Fruit fly (Drosophila melanogaster) whole organism, embryonic: Measurements from ENCODE around the gene CG2444.

Experiments
- ATbp ChIP-seq: fragments of 200-800 bp; sonication (Bioruptor generic); optimal IDR thresholded peaks from 2 replicates; lab custom pipeline; 2017; ENCODE audit warnings: missing biosample characterization, mild to moderate bottlenecking, missing genetic modification characterization, missing genetic modification reagents
- CG10431 ChIP-seq: fragments of 200-800 bp; sonication (Bioruptor generic); optimal IDR thresholded peaks from 3 replicates; lab custom pipeline; 2018; ENCODE audit warnings: missing biosample characterization, mild to moderate bottlenecking, missing genetic modification characterization
- CG10462 ChIP-seq: fragments of 200-800 bp; sonication (Bioruptor generic); optimal IDR thresholded peaks from 2 replicates; lab custom pipeline; 2016; ENCODE audit warnings: missing biosample characterization, missing genetic modification characterization
- CG11560 ChIP-seq: fragments of 200-800 bp; sonication (Bioruptor generic); IDR thresholded peaks from 3 replicates; pipeline ENCODE4 v1.3.6; 2022; ENCODE audit warnings: missing biosample characterization, missing genetic modification characterization
- CG12071 ChIP-seq: fragments of 200-800 bp; sonication (Bioruptor generic); optimal IDR thresholded peaks from 3 replicates; lab custom pipeline; 2018; ENCODE audit warnings: missing biosample characterization, mild to moderate bottlenecking, missing genetic modification characterization
- CG12391 ChIP-seq: fragments of 200-800 bp; sonication (Bioruptor generic); optimal IDR thresholded peaks from 3 replicates; lab custom pipeline; 2018; ENCODE audit warnings: missing biosample characterization, mild to moderate bottlenecking, missing genetic modification characterization, moderate library complexity
- CG13775 ChIP-seq: fragments of 200-800 bp; sonication (Bioruptor generic); optimal IDR thresholded peaks from 3 replicates; lab custom pipeline; 2017; ENCODE audit warnings: missing biosample characterization, mild to moderate bottlenecking, missing genetic modification characterization
- CG15479 ChIP-seq: fragments of 200-800 bp; sonication (Bioruptor generic); optimal IDR thresholded peaks from 3 replicates; lab custom pipeline; 2019; ENCODE audit warnings: missing biosample characterization, mild to moderate bottlenecking, missing genetic modification characterization, moderate library complexity
- CG17328 ChIP-seq: fragments of 200-800 bp; sonication (Bioruptor generic); IDR thresholded peaks from 2 replicates; pipeline ENCODE4 v1.3.6; 2022; ENCODE audit warnings: missing biosample characterization, missing genetic modification characterization
- CG17361 ChIP-seq: fragments of 200-800 bp; sonication (Bioruptor generic); IDR thresholded peaks from 3 replicates; pipeline ENCODE4 v1.3.6; 2022; ENCODE audit warnings: missing biosample characterization, missing genetic modification characterization
- CG17385 ChIP-seq: fragments of 200-800 bp; sonication (Bioruptor generic); optimal IDR thresholded peaks from 3 replicates; lab custom pipeline; 2018; ENCODE audit warnings: missing biosample characterization, mild to moderate bottlenecking, missing genetic modification characterization
- CG18011 ChIP-seq: fragments of 200-800 bp; sonication (Bioruptor generic); optimal IDR thresholded peaks from 2 replicates; lab custom pipeline; 2017; ENCODE audit warnings: missing biosample characterization, missing genetic modification characterization, mild to moderate bottlenecking, moderate library complexity, missing genotype
- CG18476 ChIP-seq: fragments of 200-800 bp; sonication (Bioruptor generic); optimal IDR thresholded peaks from 2 replicates; lab custom pipeline; 2016; ENCODE audit warnings: missing biosample characterization, mild to moderate bottlenecking, missing genetic modification characterization
- CG2889 ChIP-seq: fragments of 200-800 bp; sonication (Bioruptor generic); IDR thresholded peaks from 3 replicates; pipeline ENCODE4 v1.3.6; 2022; ENCODE audit warnings: missing biosample characterization, missing genetic modification characterization
- CG31365 ChIP-seq: fragments of 200-800 bp; sonication (Bioruptor generic); optimal IDR thresholded peaks from 2 replicates; lab custom pipeline; 2018; ENCODE audit warnings: missing biosample characterization, mild to moderate bottlenecking, missing genetic modification characterization
- CG4360 ChIP-seq: fragments of 200-800 bp; sonication (Bioruptor generic); IDR thresholded peaks from 2 replicates; pipeline ENCODE4 v1.3.6; 2022; ENCODE audit warnings: missing biosample characterization, missing genetic modification characterization
- CG7357 ChIP-seq: fragments of 200-800 bp; sonication (Bioruptor generic); IDR thresholded peaks from 3 replicates; pipeline ENCODE4 v1.3.6; 2022; ENCODE audit warnings: missing biosample characterization, missing genetic modification characterization
- CG7839 ChIP-seq: fragments of 200-800 bp; sonication (Bioruptor generic); optimal IDR thresholded peaks from 3 replicates; lab custom pipeline; 2018; ENCODE audit warnings: missing biosample characterization, mild to moderate bottlenecking, missing genetic modification characterization, moderate library complexity
- CG8290 ChIP-seq, 3 experiments: fragments of 200-800 bp; sonication (Bioruptor generic); optimal IDR thresholded peaks; 2 replicates each; lab custom pipeline; 2016 to 2019; ENCODE audit warnings: missing biosample characterization in 3 of 3, missing genetic modification characterization in 3 of 3, mild to moderate bottlenecking in 2 of 3, moderate library complexity in 1 of 3
- CG8359 ChIP-seq: fragments of 200-800 bp; sonication (Bioruptor generic); optimal IDR thresholded peaks from 2 replicates; lab custom pipeline; 2017; ENCODE audit warnings: missing biosample characterization, mild to moderate bottlenecking, missing genetic modification characterization, borderline replicate concordance
- CG8944 ChIP-seq: fragments of 200-800 bp; sonication (Bioruptor generic); optimal IDR thresholded peaks from 3 replicates; lab custom pipeline; 2016; ENCODE audit warnings: missing biosample characterization, missing genetic modification characterization
- E2f2 ChIP-seq: fragments of 200-800 bp; sonication (Bioruptor generic); IDR thresholded peaks from 2 replicates; pipeline ENCODE4 v1.3.6; 2022; ENCODE audit warnings: missing biosample characterization, missing genetic modification characterization
- Hr3 ChIP-seq: fragments of 200-800 bp; sonication (Bioruptor generic); optimal IDR thresholded peaks from 3 replicates; lab custom pipeline; 2016; ENCODE audit warnings: missing biosample characterization, missing genetic modification characterization
- Kr ChIP-seq: fragments of 200-800 bp; sonication (Bioruptor generic); optimal IDR thresholded peaks from 2 replicates; lab custom pipeline; 2017; ENCODE audit warnings: missing biosample characterization, mild to moderate bottlenecking, missing genetic modification characterization
- MESR4 ChIP-seq: fragments of 200-800 bp; sonication (Bioruptor generic); optimal IDR thresholded peaks from 2 replicates; lab custom pipeline; 2018; ENCODE audit warnings: missing biosample characterization, mild to moderate bottlenecking, missing genetic modification characterization, moderate library complexity
- Oaz ChIP-seq: fragments of 200-800 bp; sonication (Bioruptor generic); IDR thresholded peaks from 2 replicates; pipeline ENCODE4 v1.3.6; 2022; ENCODE audit warnings: missing biosample characterization, missing genetic modification characterization
- Pdp1 ChIP-seq, 2 experiments: fragments of 200-800 bp; sonication (Bioruptor generic); optimal IDR thresholded peaks; 3 replicates each; lab custom pipeline; 2016; ENCODE audit warnings: missing biosample characterization in 2 of 2, missing genetic modification characterization in 2 of 2, mild to moderate bottlenecking in 1 of 2, moderate library complexity in 1 of 2
- Ravus ChIP-seq: fragments of 200-800 bp; sonication (Bioruptor generic); IDR thresholded peaks from 2 replicates; pipeline ENCODE4 v1.3.6; 2022; ENCODE audit warnings: missing biosample characterization, missing genetic modification characterization
- Usf ChIP-seq: fragments of 200-800 bp; sonication (Bioruptor generic); optimal IDR thresholded peaks from 2 replicates; lab custom pipeline; 2017; ENCODE audit warnings: missing genotype, missing biosample characterization, missing genetic modification characterization
- YL-1 ChIP-seq: fragments of 200-800 bp; sonication (Bioruptor generic); optimal IDR thresholded peaks from 3 replicates; lab custom pipeline; 2017; ENCODE audit warnings: missing biosample characterization, mild to moderate bottlenecking, missing genetic modification characterization
- ab ChIP-seq: fragments of 200-800 bp; sonication (Bioruptor generic); optimal IDR thresholded peaks from 2 replicates; lab custom pipeline; 2016; ENCODE audit warnings: missing biosample characterization, missing genetic modification characterization
- br ChIP-seq: fragments of >200 bp; optimal IDR thresholded peaks from 2 replicates; lab custom pipeline; 2017
- cas ChIP-seq: fragments of 200-800 bp; sonication (Bioruptor generic); IDR thresholded peaks from 2 replicates; pipeline ENCODE4 v1.3.6; 2022; ENCODE audit warnings: missing biosample characterization, missing genetic modification characterization
- cato ChIP-seq: fragments of 200-800 bp; sonication (Bioruptor generic); optimal IDR thresholded peaks from 2 replicates; lab custom pipeline; 2016; ENCODE audit warnings: missing biosample characterization, missing genetic modification characterization, borderline replicate concordance
- croc ChIP-seq: fragments of 200-800 bp; sonication (Bioruptor generic); conservative IDR thresholded peaks from 3 replicates; pipeline ENCODE4 v1.3.6; 2022; ENCODE audit warnings: missing biosample characterization, missing genetic modification characterization
- danr ChIP-seq: fragments of 200-800 bp; sonication (Bioruptor generic); IDR thresholded peaks from 2 replicates; pipeline ENCODE4 v1.3.6; 2022; ENCODE audit warnings: missing biosample characterization, missing genetic modification characterization
- dysf ChIP-seq: fragments of 200-800 bp; sonication (Bioruptor generic); IDR thresholded peaks from 3 replicates; pipeline ENCODE4 v1.3.6; 2022; ENCODE audit warnings: missing biosample characterization, missing genetic modification characterization
- ems ChIP-seq: fragments of 200-800 bp; sonication (Bioruptor generic); optimal IDR thresholded peaks from 3 replicates; lab custom pipeline; 2016; ENCODE audit warnings: missing biosample characterization, missing genetic modification characterization
- gcm2 ChIP-seq: fragments of 200-800 bp; sonication (Bioruptor generic); optimal IDR thresholded peaks from 2 replicates; lab custom pipeline; 2016; ENCODE audit warnings: missing biosample characterization, missing genetic modification characterization
- jigr1 ChIP-seq: fragments of 200-800 bp; sonication (Bioruptor generic); IDR thresholded peaks from 3 replicates; pipeline ENCODE4 v1.3.6; 2022; ENCODE audit warnings: missing biosample characterization, missing genetic modification characterization
- kay ChIP-seq: fragments of 200-800 bp; sonication (Bioruptor generic); optimal IDR thresholded peaks from 2 replicates; lab custom pipeline; 2016; ENCODE audit warnings: missing biosample characterization, missing genetic modification characterization
- mirr ChIP-seq: fragments of 200-800 bp; sonication (Bioruptor generic); optimal IDR thresholded peaks from 3 replicates; lab custom pipeline; 2018; ENCODE audit warnings: missing biosample characterization, mild to moderate bottlenecking, missing genetic modification characterization
- pan ChIP-seq, 4 experiments: fragments of >200 bp in 3 of 4; fragments of 200-800 bp in 1 of 4; sonication (Bioruptor generic) in 1 of 4; optimal IDR thresholded peaks in 3 of 4; IDR thresholded peaks in 1 of 4; 2 replicates each; pipeline versions ENCODE4 v1.3.6 to Lab custom; 2017 to 2022; ENCODE audit warnings: missing biosample characterization in 2 of 4, missing genetic modification characterization in 2 of 4, mixed read lengths in 1 of 4
- phol ChIP-seq: fragments of 200-800 bp; sonication (Bioruptor generic); optimal IDR thresholded peaks from 3 replicates; lab custom pipeline; 2018; ENCODE audit warnings: missing biosample characterization, mild to moderate bottlenecking, missing genetic modification characterization, moderate library complexity
- tap ChIP-seq: fragments of 200-800 bp; optimal IDR thresholded peaks from 3 replicates; lab custom pipeline; 2019; ENCODE audit warnings: missing biosample characterization, mild to moderate bottlenecking, missing genetic modification characterization, moderate library complexity
- toy ChIP-seq: fragments of 200-800 bp; sonication (Bioruptor generic); IDR thresholded peaks from 2 replicates; pipeline ENCODE4 v1.3.6; 2022; ENCODE audit warnings: missing biosample characterization, missing genetic modification characterization
- ttk ChIP-seq: fragments of 200-800 bp; sonication (Bioruptor generic); IDR thresholded peaks from 2 replicates; pipeline ENCODE4 v2.1.2; 2022; ENCODE audit warnings: missing biosample characterization, missing genetic modification characterization
- usp ChIP-seq: fragments of >200 bp; optimal IDR thresholded peaks from 2 replicates; lab custom pipeline; 2017; ENCODE audit warnings: missing biosample characterization, missing genetic modification characterization
- vvl ChIP-seq: fragments of 200-800 bp; sonication (Bioruptor generic); IDR thresholded peaks from 2 replicates; pipeline ENCODE4 v1.3.6; 2022; ENCODE audit warnings: missing biosample characterization, missing genetic modification characterization
- wek ChIP-seq: fragments of 200-800 bp; sonication (Bioruptor generic); optimal IDR thresholded peaks from 3 replicates; lab custom pipeline; 2018; ENCODE audit warnings: missing biosample characterization, mild to moderate bottlenecking, missing genetic modification characterization, moderate library complexity
- wor ChIP-seq: fragments of 200-800 bp; sonication (Bioruptor generic); IDR thresholded peaks from 2 replicates; pipeline ENCODE4 v1.3.6; 2022; ENCODE audit warnings: missing biosample characterization, missing genetic modification characterization

Gene CG2444

dm6 chrX:11660476-11660875, 44.6 kb downstream of the CG2444 start (continued):
- peak; percentile 18 for TF ChIP-seq CG7839
- peak; percentile 83 for TF ChIP-seq ATbp
- TF ChIP-seq CG17385 (GFP tag; lab: Kevin White, UChicago) = peak; percentile 27
- TF ChIP-seq CG17361 = 0 out of 3 replicates have a peak, but pooled peaks have one; percentile 16
- TF ChIP-seq CG17328 (GFP tag; lab: Robert Waterston, UW) = peak; percentile 23; the same call in 1 of the 2 replicates
- no peak for TF ChIP-seq Ravus
- TF ChIP-seq CG4360 = no peak
- TF ChIP-seq wek (GFP tag; lab: Kevin White, UChicago) = peak; percentile 69
- no peak for TF ChIP-seq CG2889
- no peak for TF ChIP-seq CG8290 (GFP tag; optimal IDR thresholded peaks at IDR 0.05; lab: Kevin White, UChicago)
- peak in 1 of 2 experiments; percentile 50 for TF ChIP-seq CG8290 (tag; optimal IDR thresholded peaks at IDR 0.05; lab: Kevin White, UChicago)
- no peak for TF ChIP-seq YL-1 (GFP tag; lab: Kevin White, UChicago)
- no peak for TF ChIP-seq pan (optimal IDR thresholded peaks at IDR 0.05; lab: Kevin White, UChicago)
- TF ChIP-seq pan (GFP tag; optimal IDR thresholded peaks at IDR 0.05 in 1 of 2, IDR thresholded peaks at IDR 0.05 in 1 of 2) = peak in 1 of 2 experiments; percentile 13
- TF ChIP-seq dysf (GFP tag; lab: Robert Waterston, UW) = peak; percentile 38; the same call in 1 of the 3 replicates
- no peak for TF ChIP-seq ttk (GFP tag; lab: Robert Waterston, UW)
- TF ChIP-seq MESR4 = no peak
- peak in 1 of 2 experiments; percentile 1 for TF ChIP-seq Pdp1 (GFP tag; optimal IDR thresholded peaks at IDR 0.05; lab: Kevin White, UChicago)
- no peak for TF ChIP-seq danr (GFP tag; lab: Robert Waterston, UW)
- TF ChIP-seq CG15479 = no peak
- no peak for TF ChIP-seq br (lab: Kevin White, UChicago)
- TF ChIP-seq mirr (GFP tag; lab: Kevin White, UChicago) = no peak
- TF ChIP-seq CG31365 (tag; lab: Kevin White, UChicago) = peak; percentile 48
- peak; percentile 2 for TF ChIP-seq tap (tag; lab: Kevin White, UChicago)
- TF ChIP-seq phol (tag; lab: Kevin White, UChicago) = no peak
- TF ChIP-seq cato = no peak
- TF ChIP-seq E2f2 (GFP tag; lab: Robert Waterston, UW) = no peak
- no peak for TF ChIP-seq jigr1 (GFP tag; lab: Robert Waterston, UW)
- TF ChIP-seq CG8359 = peak; percentile 32
- no peak for TF ChIP-seq croc
- peak; percentile 74 for TF ChIP-seq CG12071 (GFP tag; lab: Kevin White, UChicago)
- TF ChIP-seq cas (GFP tag; lab: Robert Waterston, UW) = no peak
- no peak for TF ChIP-seq usp (GFP tag; lab: Kevin White, UChicago)
- TF ChIP-seq CG10431 (GFP tag; lab: Kevin White, UChicago) = no peak
- TF ChIP-seq Kr (GFP tag; lab: Kevin White, UChicago) = no peak
- no peak for TF ChIP-seq Usf (GFP tag; lab: Kevin White, UChicago)
- no peak for TF ChIP-seq gcm2 (GFP tag; lab: Kevin White, UChicago)
- TF ChIP-seq CG7357 (GFP tag; lab: Robert Waterston, UW) = no peak
- peak; percentile 51; the same call in 1 of the 2 replicates for TF ChIP-seq vvl (GFP tag; lab: Robert Waterston, UW)
- TF ChIP-seq CG18476 (GFP tag; lab: Kevin White, UChicago) = no peak
- TF ChIP-seq CG11560 = no peak
- TF ChIP-seq wor = no peak
- no peak for TF ChIP-seq ems
- TF ChIP-seq ab (GFP tag; lab: Kevin White, UChicago) = no peak
- no peak for TF ChIP-seq CG10462 (GFP tag; lab: Kevin White, UChicago)
- no peak for TF ChIP-seq toy (GFP tag; lab: Robert Waterston, UW)
- no peak for TF ChIP-seq kay (GFP tag; lab: Kevin White, UChicago)
- TF ChIP-seq Hr3 = no peak
- TF ChIP-seq CG12391 (tag; lab: Kevin White, UChicago) = peak; percentile 17
- TF ChIP-seq CG13775 = no peak
- no peak for TF ChIP-seq CG18011
- TF ChIP-seq CG8944 = no peak
- TF ChIP-seq Oaz = no peak
